Worm (Caenorhabditis elegans): ENCODE data around the gene ZK546.19.

DNA sequence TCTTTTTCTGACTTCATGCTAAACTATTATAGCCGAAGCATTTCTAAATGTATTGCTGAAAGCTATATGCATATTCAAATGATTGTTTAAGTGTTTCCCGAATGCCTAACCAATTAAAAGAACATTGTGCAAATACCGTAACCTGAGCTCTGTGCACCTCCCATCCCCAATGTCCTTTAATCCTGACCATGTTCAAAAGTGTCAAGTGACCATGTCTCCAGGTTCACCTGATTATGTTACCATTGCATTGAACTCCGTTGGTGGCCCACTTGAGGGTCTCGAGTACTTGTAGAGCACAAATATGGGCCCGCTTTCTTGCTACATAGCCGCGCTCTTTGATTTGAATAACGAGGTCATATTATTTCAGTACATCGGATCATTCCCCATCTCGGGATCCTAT lies 33.8 kb downstream of the ZK546.19 start:
- no peak for TF ChIP-seq crh-2 (tag; optimal IDR thresholded peaks at IDR 0.05)
- no peak for TF ChIP-seq unc-39 (tag; optimal IDR thresholded peaks at IDR 0.05)
- no peak for TF ChIP-seq nhr-11 (tag; optimal IDR thresholded peaks at IDR 0.05)
- TF ChIP-seq sma-9 (GFP tag; optimal IDR thresholded peaks at IDR 0.05), result no peak
- no peak for TF ChIP-seq sma-9 (tag; optimal IDR thresholded peaks at IDR 0.05)
- TF ChIP-seq unc-62 (GFP tag; optimal IDR thresholded peaks at IDR 0.05), result no peak
- no peak for TF ChIP-seq snpc-4 (tag; optimal IDR thresholded peaks at IDR 0.05)
- no peak for TF ChIP-seq C34F6.9 (tag; optimal IDR thresholded peaks at IDR 0.05)
- TF ChIP-seq elt-1 (tag; optimal IDR thresholded peaks at IDR 0.05), result no peak
- no peak for TF ChIP-seq ceh-82 (tag; optimal IDR thresholded peaks at IDR 0.05)
- TF ChIP-seq ZK546.5 (tag; optimal IDR thresholded peaks at IDR 0.05), result no peak
- no peak for TF ChIP-seq unc-55 (GFP tag; optimal IDR thresholded peaks at IDR 0.05)
- no peak for TF ChIP-seq elt-3 (tag; optimal IDR thresholded peaks at IDR 0.05)

Data from whole organism, L2 larva.